Worm (Caenorhabditis elegans): ENCODE measurements around the gene dhcr-24.
A peak's percentile ranks its signal among the peaks of the same experiment; 100 is the strongest.

The dhcr-24 gene

DNA sequence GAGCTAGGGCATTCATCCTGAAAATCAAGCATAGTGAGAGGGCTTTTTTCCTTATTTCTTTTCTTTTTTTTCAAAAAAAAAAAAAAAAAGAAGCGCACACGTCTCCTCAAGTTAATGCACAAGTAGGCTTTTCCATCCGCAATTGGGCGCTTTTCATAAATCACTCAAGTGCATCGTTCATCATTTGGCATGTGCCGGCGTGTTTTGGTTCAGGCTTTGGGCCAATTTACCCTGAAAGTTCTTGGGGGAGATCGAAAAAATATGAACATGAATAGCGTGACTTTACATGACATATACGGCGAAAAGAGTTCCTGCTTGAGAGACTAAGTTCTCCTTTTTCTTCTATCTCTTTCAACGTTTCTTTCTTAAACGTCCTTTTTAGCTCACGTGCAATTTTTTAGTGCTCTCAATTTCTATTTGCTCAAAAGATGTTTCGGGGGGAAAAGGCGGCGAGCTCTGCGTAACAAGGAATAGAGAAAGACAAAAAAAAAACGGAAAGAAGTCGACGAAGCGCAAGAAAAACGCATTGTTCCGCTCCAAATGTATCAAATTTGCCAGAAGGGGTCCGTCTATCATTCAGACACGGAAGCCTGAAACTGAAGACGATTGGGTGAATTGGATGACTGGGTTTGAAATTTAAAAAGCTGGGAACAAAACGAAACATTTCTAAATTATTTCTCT lies 37.2 kb upstream of the dhcr-24 start:
- TF ChIP-seq ztf-25 (GFP tag; IDR thresholded peaks at IDR 0.05) (no peak), unc-130 (GFP tag; optimal IDR thresholded peaks at IDR 0.05) (no peak), snpc-3.4 (tag; optimal IDR thresholded peaks at IDR 0.05) (no peak), sea-2 (GFP tag; IDR thresholded peaks at IDR 0.05) (no peak), lin-26 (GFP tag; IDR thresholded peaks at IDR 0.05) (no peak), aptf-3 (GFP tag; IDR thresholded peaks at IDR 0.05) (no peak), F33H1.4 (GFP tag; IDR thresholded peaks at IDR 0.05) (no peak)

DNA sequence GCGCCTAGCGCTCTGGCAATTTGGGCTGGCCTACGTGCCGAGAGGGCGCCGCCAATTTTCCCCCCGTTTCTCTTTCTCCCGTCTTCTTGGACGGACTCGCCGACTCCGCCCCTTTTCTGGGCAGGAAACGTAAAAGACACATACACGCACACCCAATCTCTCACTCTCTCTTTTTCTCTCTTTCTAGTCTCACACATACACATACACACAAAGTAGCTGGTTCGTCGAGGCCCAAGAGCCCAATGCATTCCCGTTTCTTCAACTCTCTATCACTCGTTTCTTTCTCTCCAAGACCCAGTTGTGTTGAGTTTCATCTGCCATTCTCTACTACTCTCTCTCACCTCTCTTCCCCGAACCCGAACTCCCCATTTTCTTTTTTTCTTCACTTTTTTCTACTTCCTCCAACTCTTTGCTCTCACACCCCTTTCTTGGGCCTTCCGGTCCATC lies 34.9 kb upstream of the dhcr-24 start:
- TF ChIP-seq F37B4.10 (GFP tag; IDR thresholded peaks at IDR 0.05) = 0 out of 2 replicates have a peak, but pooled peaks have one; percentile 63
- no peak for TF ChIP-seq mxl-1 (tag; optimal IDR thresholded peaks at IDR 0.05)
- TF ChIP-seq lin-40 (tag; optimal IDR thresholded peaks at IDR 0.05) = peak; percentile 58
- no peak for TF ChIP-seq lin-54 (GFP tag; optimal IDR thresholded peaks at IDR 0.05)
- peak; percentile 26; the same call in 1 of the 2 replicates for TF ChIP-seq mcd-1 (GFP tag; IDR thresholded peaks at IDR 0.05)
- TF ChIP-seq bed-2 (GFP tag; IDR thresholded peaks at IDR 0.05) = no peak
- TF ChIP-seq him-1 (tag; optimal IDR thresholded peaks at IDR 0.05) = no peak
- TF ChIP-seq zfh-2 (GFP tag; conservative IDR thresholded peaks at IDR 0.05) = peak; percentile 95
- TF ChIP-seq snpc-1.3 (tag; optimal IDR thresholded peaks at IDR 0.05; ENCODE audit: insufficient read depth) = no peak
- TF ChIP-seq let-526 (GFP tag; IDR thresholded peaks at IDR 0.05) = 0 out of 2 replicates have a peak, but pooled peaks have one; percentile 5
- peak; percentile 36 for TF ChIP-seq attf-5 (GFP tag; optimal IDR thresholded peaks at IDR 0.05)
- peak; percentile 35 for TF ChIP-seq madf-10 (tag; optimal IDR thresholded peaks at IDR 0.05)
- peak in 1 of 3 experiments; percentile 5 for TF ChIP-seq lin-35 (GFP tag; optimal IDR thresholded peaks at IDR 0.05)
- no peak for TF ChIP-seq B0261.1 (tag; optimal IDR thresholded peaks at IDR 0.05)
- TF ChIP-seq lin-26 (GFP tag; IDR thresholded peaks at IDR 0.05) = 0 out of 2 replicates have a peak, but pooled peaks have one; percentile 36
- no peak for TF ChIP-seq cebp-1 (GFP tag; IDR thresholded peaks at IDR 0.05)
- TF ChIP-seq cebp-1 (tag; optimal IDR thresholded peaks at IDR 0.05) = peak; percentile 58
- TF ChIP-seq egrh-3 (GFP tag; IDR thresholded peaks at IDR 0.05) = peak; percentile 60
- TF ChIP-seq chd-7 (tag; optimal IDR thresholded peaks at IDR 0.05) = peak; percentile 40
- peak; percentile 57 for TF ChIP-seq somi-1 (GFP tag; optimal IDR thresholded peaks at IDR 0.05)
- TF ChIP-seq sptf-2 (GFP tag; optimal IDR thresholded peaks at IDR 0.05) = no peak
- TF ChIP-seq rpc-1 (optimal IDR thresholded peaks at IDR 0.05) = no peak
- no peak for TF ChIP-seq rpc-1 (tag; optimal IDR thresholded peaks at IDR 0.05)
- TF ChIP-seq ztf-3 (GFP tag; optimal IDR thresholded peaks at IDR 0.05) = no peak
- no peak for TF ChIP-seq ets-4 (GFP tag; optimal IDR thresholded peaks at IDR 0.05)
- 0 out of 2 replicates have a peak, but pooled peaks have one; percentile 12 for TF ChIP-seq K11D2.4 (GFP tag; IDR thresholded peaks at IDR 0.05)
- peak; percentile 67; the same call in 1 of the 2 replicates for TF ChIP-seq nfyb-1 (GFP tag; IDR thresholded peaks at IDR 0.05)
- peak; percentile 81 for TF ChIP-seq K12H6.12 (tag; optimal IDR thresholded peaks at IDR 0.05)
- peak; percentile 27 for TF ChIP-seq gei-17 (GFP tag; optimal IDR thresholded peaks at IDR 0.05)
- no peak for TF ChIP-seq attf-3 (GFP tag; conservative IDR thresholded peaks at IDR 0.05)
- no peak for TF ChIP-seq hsf-1 (GFP tag; IDR thresholded peaks at IDR 0.05)
- TF ChIP-seq snpc-4 (GFP tag; optimal IDR thresholded peaks at IDR 0.05) = no peak
- peak in 1 of 4 experiments; percentile 25 for TF ChIP-seq snpc-4 (tag; optimal IDR thresholded peaks at IDR 0.05)
- TF ChIP-seq ceh-27 (GFP tag; optimal IDR thresholded peaks at IDR 0.05) = peak; percentile 5
